Fruit fly (Drosophila melanogaster) whole organism, embryonic: ENCODE measurements around the gene VhaPPA1-2.

Experiments used
- CG10462 ChIP-seq: fragments of 200-800 bp; sonication (Bioruptor generic); optimal IDR thresholded peaks from 2 replicates; lab custom pipeline; 2016; ENCODE audit warnings: missing biosample characterization, missing genetic modification characterization
- CG10543 ChIP-seq: fragments of 200-800 bp; sonication (Bioruptor generic); optimal IDR thresholded peaks from 3 replicates; lab custom pipeline; 2017; ENCODE audit warnings: missing biosample characterization, mild to moderate bottlenecking, missing genetic modification characterization, moderate library complexity
- CG11560 ChIP-seq: fragments of 200-800 bp; sonication (Bioruptor generic); IDR thresholded peaks from 3 replicates; pipeline ENCODE4 v1.3.6; 2022; ENCODE audit warnings: missing biosample characterization, missing genetic modification characterization
- CG11696 ChIP-seq: fragments of 200-800 bp; sonication (Bioruptor generic); IDR thresholded peaks from 2 replicates; pipeline ENCODE4 v1.3.6; 2022; ENCODE audit warnings: missing biosample characterization, missing genetic modification characterization
- CG12155 ChIP-seq: fragments of 200-800 bp; sonication (Bioruptor generic); optimal IDR thresholded peaks from 3 replicates; lab custom pipeline; 2016; ENCODE audit warnings: missing biosample characterization, missing genetic modification characterization
- CG1233 ChIP-seq: fragments of 200-800 bp; sonication (Bioruptor generic); optimal IDR thresholded peaks from 4 replicates; lab custom pipeline; 2018; ENCODE audit warnings: missing biosample characterization, mild to moderate bottlenecking, missing genetic modification characterization
- CG12744 ChIP-seq: fragments of 200-800 bp; sonication (Bioruptor generic); optimal IDR thresholded peaks from 2 replicates; lab custom pipeline; 2016; ENCODE audit warnings: missing biosample characterization, missing genetic modification characterization
- CG13894 ChIP-seq: fragments of 200-800 bp; sonication (Bioruptor generic); optimal IDR thresholded peaks from 3 replicates; lab custom pipeline; 2018; ENCODE audit warnings: missing biosample characterization, mild to moderate bottlenecking, missing genetic modification characterization, moderate library complexity
- CG14667 ChIP-seq: fragments of 200-800 bp; sonication (Bioruptor generic); IDR thresholded peaks from 2 replicates; pipeline ENCODE4 v1.3.6; 2022; ENCODE audit warnings: missing biosample characterization, missing genetic modification characterization
- CG1529 ChIP-seq: fragments of 200-800 bp; sonication (Bioruptor generic); optimal IDR thresholded peaks from 3 replicates; lab custom pipeline; 2018; ENCODE audit warnings: missing biosample characterization, missing genetic modification characterization
- CG1647 ChIP-seq: fragments of 200-800 bp; sonication (Bioruptor generic); optimal IDR thresholded peaks from 3 replicates; lab custom pipeline; 2016; ENCODE audit warnings: missing biosample characterization, missing genetic modification characterization
- CG16813 ChIP-seq: fragments of 200-800 bp; sonication (Bioruptor generic); IDR thresholded peaks from 3 replicates; pipeline ENCODE4 v1.3.6; 2022; ENCODE audit warnings: missing biosample characterization, missing genetic modification characterization; ENCODE audit not compliant: partially characterized antibody
- CG17186 ChIP-seq: fragments of 200-800 bp; sonication (Bioruptor generic); optimal IDR thresholded peaks from 3 replicates; lab custom pipeline; 2017; ENCODE audit warnings: missing biosample characterization, missing genetic modification reagents, missing genetic modification characterization
- CG18599 ChIP-seq: fragments of 200-800 bp; sonication (Bioruptor generic); optimal IDR thresholded peaks from 3 replicates; lab custom pipeline; 2017; ENCODE audit warnings: missing biosample characterization, missing genetic modification characterization, mild to moderate bottlenecking, moderate library complexity, missing genetic modification reagents
- CG2120 ChIP-seq: fragments of 200-800 bp; sonication (Bioruptor generic); optimal IDR thresholded peaks from 3 replicates; lab custom pipeline; 2016; ENCODE audit warnings: missing biosample characterization, missing genetic modification characterization
- CG32767 ChIP-seq: fragments of 200-800 bp; sonication (Bioruptor generic); IDR thresholded peaks from 2 replicates; pipeline ENCODE4 v1.3.6; 2022; ENCODE audit warnings: missing biosample characterization, missing genetic modification characterization
- CG3995 ChIP-seq: fragments of 200-800 bp; sonication (Bioruptor generic); optimal IDR thresholded peaks from 3 replicates; lab custom pipeline; 2016; ENCODE audit warnings: missing biosample characterization, missing genetic modification characterization
- CG4282 ChIP-seq: fragments of 200-800 bp; sonication (Bioruptor generic); optimal IDR thresholded peaks from 2 replicates; lab custom pipeline; 2016; ENCODE audit warnings: missing biosample characterization, missing genetic modification characterization
- CG4360 ChIP-seq: fragments of 200-800 bp; sonication (Bioruptor generic); IDR thresholded peaks from 2 replicates; pipeline ENCODE4 v1.3.6; 2022; ENCODE audit warnings: missing biosample characterization, missing genetic modification characterization
- CG4424 ChIP-seq: fragments of 200-800 bp; sonication (Bioruptor generic); optimal IDR thresholded peaks from 3 replicates; lab custom pipeline; 2016; ENCODE audit warnings: missing biosample characterization, missing genetic modification characterization
- CG4707 ChIP-seq: fragments of 200-800 bp; sonication (Bioruptor generic); optimal IDR thresholded peaks from 2 replicates; lab custom pipeline; 2018; ENCODE audit warnings: missing biosample characterization, mild to moderate bottlenecking, missing genetic modification characterization, moderate library complexity
- CG5180 ChIP-seq: fragments of 200-800 bp; sonication (Bioruptor generic); optimal IDR thresholded peaks from 3 replicates; lab custom pipeline; 2017; ENCODE audit warnings: missing biosample characterization, missing genetic modification characterization, mild to moderate bottlenecking, moderate library complexity, missing genetic modification reagents
- CG6254 ChIP-seq: fragments of 200-800 bp; sonication (Bioruptor generic); optimal IDR thresholded peaks from 3 replicates; lab custom pipeline; 2017; ENCODE audit warnings: mild to moderate bottlenecking, missing biosample characterization, missing genetic modification reagents, missing genetic modification characterization
- CG6813 ChIP-seq: fragments of 200-800 bp; sonication (Bioruptor generic); optimal IDR thresholded peaks from 2 replicates; lab custom pipeline; 2017; ENCODE audit warnings: missing biosample characterization, missing genetic modification characterization, mild to moderate bottlenecking, moderate library complexity, missing genetic modification reagents
- CG7839 ChIP-seq: fragments of 200-800 bp; sonication (Bioruptor generic); optimal IDR thresholded peaks from 3 replicates; lab custom pipeline; 2018; ENCODE audit warnings: missing biosample characterization, mild to moderate bottlenecking, missing genetic modification characterization, moderate library complexity
- CG9437 ChIP-seq: fragments of 200-800 bp; sonication (Bioruptor generic); optimal IDR thresholded peaks from 2 replicates; lab custom pipeline; 2018; ENCODE audit warnings: missing biosample characterization, mild to moderate bottlenecking, missing genetic modification characterization
- Dip3 ChIP-seq: fragments of 200-800 bp; sonication (Bioruptor generic); optimal IDR thresholded peaks from 3 replicates; lab custom pipeline; 2016; ENCODE audit warnings: missing biosample characterization, missing genetic modification characterization
- ERR ChIP-seq: fragments of 200-800 bp; sonication (Bioruptor generic); optimal IDR thresholded peaks from 2 replicates; lab custom pipeline; 2016; ENCODE audit warnings: missing biosample characterization, missing genetic modification characterization
- Eip74EF ChIP-seq, 2 experiments: fragments of 200-800 bp in 1 of 2; fragments of >200 bp in 1 of 2; sonication (Bioruptor generic) in 1 of 2; optimal IDR thresholded peaks; 2 replicates each; lab custom pipeline; 2017 to 2019; ENCODE audit warnings: missing biosample characterization in 2 of 2, missing genetic modification characterization in 2 of 2, mild to moderate bottlenecking in 1 of 2, moderate library complexity in 1 of 2
- Ets65A ChIP-seq: fragments of 200-800 bp; sonication (Bioruptor generic); peaks from one replicate; lab custom pipeline; 2016; ENCODE audit warnings: missing biosample characterization, missing genetic modification characterization
- Ets97D ChIP-seq: fragments of 200-800 bp; sonication (Bioruptor generic); optimal IDR thresholded peaks from 3 replicates; lab custom pipeline; 2016; ENCODE audit warnings: missing biosample characterization, missing genetic modification characterization
- HLHmδ ChIP-seq: fragments of 200-800 bp; sonication (Bioruptor generic); optimal IDR thresholded peaks from 2 replicates; lab custom pipeline; 2018; ENCODE audit warnings: missing biosample characterization, mild to moderate bottlenecking, missing genetic modification characterization, moderate library complexity
- MTF-1 ChIP-seq: fragments of 200-800 bp; sonication (Bioruptor generic); optimal IDR thresholded peaks from 2 replicates; lab custom pipeline; 2018; ENCODE audit warnings: missing biosample characterization, mild to moderate bottlenecking, missing genetic modification characterization, borderline replicate concordance
- Nf-YB ChIP-seq: fragments of 200-800 bp; sonication (Bioruptor generic); optimal IDR thresholded peaks from 3 replicates; lab custom pipeline; 2019; ENCODE audit warnings: missing biosample characterization, mild to moderate bottlenecking, missing genetic modification characterization, moderate library complexity
- Ravus ChIP-seq: fragments of 200-800 bp; sonication (Bioruptor generic); IDR thresholded peaks from 2 replicates; pipeline ENCODE4 v1.3.6; 2022; ENCODE audit warnings: missing biosample characterization, missing genetic modification characterization
- Rfx ChIP-seq: fragments of 200-800 bp; sonication (Bioruptor generic); IDR thresholded peaks from 2 replicates; pipeline ENCODE4 v1.3.6; 2022; ENCODE audit warnings: missing biosample characterization, missing genetic modification characterization
- Sox100B ChIP-seq: fragments of 200-800 bp; sonication (Bioruptor generic); optimal IDR thresholded peaks from 3 replicates; lab custom pipeline; 2018; ENCODE audit warnings: missing biosample characterization, mild to moderate bottlenecking, missing genetic modification characterization
- Stat92E ChIP-seq, 3 experiments: fragments of >200 bp in 2 of 3; fragments of 200-800 bp in 1 of 3; sonication (Bioruptor generic) in 1 of 3; optimal IDR thresholded peaks; 2 replicates each; lab custom pipeline; 2017 to 2019; ENCODE audit warnings: missing biosample characterization in 3 of 3, missing genetic modification characterization in 3 of 3, mild to moderate bottlenecking in 1 of 3, moderate library complexity in 1 of 3
- bsh ChIP-seq, 2 experiments: fragments of 200-800 bp; sonication (Bioruptor generic); optimal IDR thresholded peaks; 2 replicates each; lab custom pipeline; 2017 to 2018; ENCODE audit warnings: mild to moderate bottlenecking in 2 of 2, missing biosample characterization in 2 of 2, missing genetic modification characterization in 2 of 2, moderate library complexity in 1 of 2
- cg ChIP-seq: fragments of 200-800 bp; sonication (Bioruptor generic); optimal IDR thresholded peaks from 3 replicates; lab custom pipeline; 2019; ENCODE audit warnings: missing biosample characterization, mild to moderate bottlenecking, missing genetic modification characterization, moderate library complexity
- exex ChIP-seq: fragments of 200-800 bp; sonication (Bioruptor generic); optimal IDR thresholded peaks from 4 replicates; lab custom pipeline; 2018; ENCODE audit warnings: missing biosample characterization, mild to moderate bottlenecking, missing genetic modification characterization, moderate library complexity
- fru ChIP-seq: fragments of >200 bp; optimal IDR thresholded peaks from 2 replicates; lab custom pipeline; 2017
- ftz-f1 ChIP-seq: fragments of 200-800 bp; sonication (Bioruptor generic); optimal IDR thresholded peaks from 2 replicates; lab custom pipeline; 2016; ENCODE audit warnings: missing biosample characterization, missing genetic modification characterization
- lilli ChIP-seq: fragments of 200-800 bp; sonication (Bioruptor generic); optimal IDR thresholded peaks from 3 replicates; lab custom pipeline; 2016; ENCODE audit warnings: missing biosample characterization, missing genetic modification characterization
- org-1 ChIP-seq: fragments of 200-800 bp; sonication (Bioruptor generic); optimal IDR thresholded peaks from 2 replicates; lab custom pipeline; 2017; ENCODE audit warnings: missing biosample characterization, missing genetic modification characterization
- p53 ChIP-seq: fragments of 200-800 bp; sonication (Bioruptor generic); optimal IDR thresholded peaks from 2 replicates; lab custom pipeline; 2016; ENCODE audit warnings: missing biosample characterization, missing genetic modification characterization
- peb ChIP-seq: fragments of 200-800 bp; sonication (Bioruptor generic); IDR thresholded peaks from 2 replicates; pipeline ENCODE4 v1.3.6; 2022; ENCODE audit warnings: missing biosample characterization, missing genetic modification characterization
- scrt ChIP-seq: fragments of 200-800 bp; sonication (Bioruptor generic); optimal IDR thresholded peaks from 2 replicates; lab custom pipeline; 2018; ENCODE audit warnings: missing biosample characterization, mild to moderate bottlenecking, missing genetic modification characterization, moderate library complexity
- sens ChIP-seq: fragments of 200-800 bp; sonication (Bioruptor generic); peaks from one replicate; lab custom pipeline; 2016; ENCODE audit warnings: missing biosample characterization, missing genetic modification characterization
- stc ChIP-seq: fragments of 200-800 bp; sonication (Bioruptor generic); IDR thresholded peaks from 2 replicates; pipeline ENCODE4 v1.3.6; 2022; ENCODE audit warnings: missing biosample characterization, missing genetic modification characterization
- tio ChIP-seq: fragments of 200-800 bp; sonication (Bioruptor generic); optimal IDR thresholded peaks from 2 replicates; lab custom pipeline; 2017; ENCODE audit warnings: missing biosample characterization, missing genetic modification characterization, inconsistent platforms
- tna ChIP-seq: fragments of 200-800 bp; sonication (Bioruptor generic); IDR thresholded peaks from 2 replicates; pipeline ENCODE4 v1.3.6; 2022; ENCODE audit warnings: missing biosample characterization, missing genetic modification characterization; ENCODE audit not compliant: partially characterized antibody
- tx ChIP-seq: fragments of 200-800 bp; sonication (Bioruptor generic); optimal IDR thresholded peaks from 2 replicates; lab custom pipeline; 2016; ENCODE audit warnings: missing biosample characterization, missing genetic modification characterization

VhaPPA1-2 gene

dm6 chr3R:14873345-14873744 lies 26.7 kb downstream of the VhaPPA1-2 start (continued):
- TF ChIP-seq CG5180 (GFP tag; lab: Kevin White, UChicago), result peak; percentile 52
- TF ChIP-seq CG14667, result no peak
- no peak for TF ChIP-seq lilli (GFP tag; lab: Kevin White, UChicago)
- no peak for TF ChIP-seq CG11560
- no peak for TF ChIP-seq CG1529
- TF ChIP-seq Sox100B, result no peak
- 0 out of 2 replicates have a peak, but pooled peaks have one; percentile 4 for TF ChIP-seq Rfx
- no peak for TF ChIP-seq CG4707 (GFP tag; lab: Kevin White, UChicago)
- TF ChIP-seq MTF-1 (GFP tag; lab: Kevin White, UChicago), result no peak
- peak; percentile 100 for TF ChIP-seq scrt (GFP tag; lab: Kevin White, UChicago)
- TF ChIP-seq CG7839 (tag; lab: Kevin White, UChicago), result no peak
- no peak for TF ChIP-seq org-1
- no peak for TF ChIP-seq CG1647 (GFP tag; lab: Kevin White, UChicago)
- TF ChIP-seq CG9437 (GFP tag; lab: Kevin White, UChicago), result no peak
- no peak for TF ChIP-seq stc (GFP tag; lab: Robert Waterston, UW)
- TF ChIP-seq Ravus, result no peak
- TF ChIP-seq ftz-f1 (GFP tag; lab: Kevin White, UChicago), result no peak
- TF ChIP-seq Nf-YB (GFP tag; lab: Kevin White, UChicago), result no peak
- peak; percentile 6 for TF ChIP-seq cg
- TF ChIP-seq Stat92E (GFP tag; optimal IDR thresholded peaks at IDR 0.05; lab: Kevin White, UChicago), result no peak
- TF ChIP-seq CG4424 (GFP tag; lab: Kevin White, UChicago), result peak; percentile 59
- TF ChIP-seq CG3995 (GFP tag; lab: Kevin White, UChicago), result no peak
- TF ChIP-seq peb (GFP tag; lab: Robert Waterston, UW), result no peak
- TF ChIP-seq CG12744 (GFP tag; lab: Kevin White, UChicago), result no peak
- no peak for TF ChIP-seq CG4360
- TF ChIP-seq CG10543 (GFP tag; lab: Kevin White, UChicago), result peak; percentile 28
- no peak for TF ChIP-seq CG4282 (GFP tag; lab: Kevin White, UChicago)
- no peak for TF ChIP-seq tna (GFP tag; lab: Robert Waterston, UW)
- no peak for TF ChIP-seq tx
- no peak for TF ChIP-seq CG1233 (GFP tag; lab: Kevin White, UChicago)
- no peak for TF ChIP-seq CG16813
- TF ChIP-seq tio (GFP tag; lab: Kevin White, UChicago), result no peak
- no peak for TF ChIP-seq Dip3 (GFP tag; lab: Kevin White, UChicago)
- peak; percentile 29 for TF ChIP-seq CG13894
- no peak for TF ChIP-seq CG2120 (GFP tag; lab: Kevin White, UChicago)
- TF ChIP-seq CG18599 (GFP tag; lab: Kevin White, UChicago), result peak; percentile 9
- TF ChIP-seq CG32767 (GFP tag; lab: Robert Waterston, UW), result no peak

dm6 chr3R:14864819-14865218 lies 35.3 kb downstream of the VhaPPA1-2 start:
- TF ChIP-seq Ets97D (GFP tag; lab: Kevin White, UChicago) (no peak), Ets65A (GFP tag; lab: Kevin White, UChicago) (peak; percentile 91), CG12155 (GFP tag; lab: Kevin White, UChicago) (no peak), fru (lab: Kevin White, UChicago) (no peak), CG17186 (GFP tag; lab: Kevin White, UChicago) (no peak), CG6254 (no peak), bsh (GFP tag; optimal IDR thresholded peaks at IDR 0.05; lab: Kevin White, UChicago) (no peak), CG6813 (GFP tag; lab: Kevin White, UChicago) (no peak), p53 (GFP tag; lab: Kevin White, UChicago) (no peak), CG11696 (no peak), HLHmδ (GFP tag; lab: Kevin White, UChicago) (no peak), exex (no peak), ERR (no peak), Eip74EF (GFP tag; optimal IDR thresholded peaks at IDR 0.05; lab: Kevin White, UChicago) (no peak), sens (GFP tag; lab: Kevin White, UChicago) (peak; percentile 28), CG10462 (GFP tag; lab: Kevin White, UChicago) (no peak)
